Fruit fly (Drosophila melanogaster): ENCODE data around the gene CG7565.

Gene CG7565

DNA sequence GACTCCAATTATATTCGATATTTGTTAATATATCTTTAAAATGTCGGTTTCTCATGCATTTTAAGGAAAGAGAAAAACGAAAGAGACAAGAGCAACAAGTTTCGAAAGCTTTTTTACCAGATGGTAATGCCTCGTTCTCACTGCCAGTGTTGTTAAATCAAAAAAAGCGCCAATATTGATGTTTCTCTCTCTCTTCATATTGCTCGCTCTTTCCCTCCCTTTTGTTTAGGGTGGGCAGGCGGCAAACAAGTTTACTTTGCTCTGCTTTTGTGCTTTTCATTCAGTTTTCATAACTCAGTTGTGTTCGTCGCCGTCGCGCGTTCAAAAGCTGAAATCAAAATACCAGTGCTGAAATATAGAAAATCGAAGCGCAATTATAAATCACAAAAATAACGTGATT is 9.8 kb downstream of the CG7565 start:
- peak; percentile 2 for TF ChIP-seq CG15710 (tag; optimal IDR thresholded peaks at IDR 0.05)
- TF ChIP-seq CG9948 (tag; optimal IDR thresholded peaks at IDR 0.05), result no peak
- peak; percentile 49; the same call in 1 of the 3 replicates for TF ChIP-seq CG4496 (GFP tag; IDR thresholded peaks at IDR 0.05)
- TF ChIP-seq D1 (tag; optimal IDR thresholded peaks at IDR 0.05), result no peak
- TF ChIP-seq CG8301 (tag; optimal IDR thresholded peaks at IDR 0.05), result peak; percentile 11
- no peak for TF ChIP-seq rn (GFP tag; IDR thresholded peaks at IDR 0.05)
- peak; percentile 49 for TF ChIP-seq CG8159 (tag; optimal IDR thresholded peaks at IDR 0.05)
- peak; percentile 75 for TF ChIP-seq Pif1A (GFP tag; optimal IDR thresholded peaks at IDR 0.05)
- peak; percentile 72 for TF ChIP-seq CG12605 (GFP tag; IDR thresholded peaks at IDR 0.05)
- TF ChIP-seq fd96Ca (GFP tag; IDR thresholded peaks at IDR 0.05), result no peak
- no peak for TF ChIP-seq gl (tag; optimal IDR thresholded peaks at IDR 0.05)
- TF ChIP-seq CG34367 (tag; optimal IDR thresholded peaks at IDR 0.05), result peak; percentile 14
- no peak for TF ChIP-seq CG13204 (GFP tag; optimal IDR thresholded peaks at IDR 0.05)
- TF ChIP-seq Pif1B (GFP tag; optimal IDR thresholded peaks at IDR 0.05), result peak; percentile 66
- peak; percentile 59 for TF ChIP-seq Snoo (tag; optimal IDR thresholded peaks at IDR 0.05)
- TF ChIP-seq Ets98B (GFP tag; IDR thresholded peaks at IDR 0.05), result peak; percentile 74; the same call in 1 of the 2 replicates
- peak; percentile 21; the same call in 1 of the 2 replicates for TF ChIP-seq CG32121 (GFP tag; IDR thresholded peaks at IDR 0.05)
- no peak for TF ChIP-seq CG17806 (tag; optimal IDR thresholded peaks at IDR 0.05)
- TF ChIP-seq EcR (GFP tag; optimal IDR thresholded peaks at IDR 0.05), result peak; percentile 28
- TF ChIP-seq CG10348 (GFP tag; IDR thresholded peaks at IDR 0.05), result no peak
- no peak for TF ChIP-seq CG14655 (GFP tag; optimal IDR thresholded peaks at IDR 0.05)

DNA sequence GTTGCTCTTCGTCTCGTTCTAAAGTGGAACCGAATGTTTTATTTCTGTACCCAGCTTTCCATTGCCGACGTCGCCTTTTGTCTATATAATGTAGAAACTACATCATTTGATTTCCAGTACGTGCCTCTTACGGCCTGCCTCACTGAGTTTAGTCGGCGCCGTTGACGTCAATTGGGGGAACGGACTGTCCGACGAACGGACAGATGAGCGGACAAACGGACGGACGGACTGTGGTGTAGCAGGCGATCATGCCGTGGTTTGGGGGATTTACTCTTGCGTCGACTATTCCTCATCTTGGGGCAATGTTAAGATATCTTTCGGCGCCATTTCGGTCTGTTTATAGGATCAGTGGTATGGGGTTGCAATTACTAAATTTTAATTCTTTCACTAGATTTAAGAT is 10.8 kb downstream of the CG7565 start:
- no peak for TF ChIP-seq rn (GFP tag; IDR thresholded peaks at IDR 0.05)
- no peak for TF ChIP-seq CG9948 (tag; optimal IDR thresholded peaks at IDR 0.05)
- no peak for TF ChIP-seq CG15710 (tag; optimal IDR thresholded peaks at IDR 0.05)
- no peak for TF ChIP-seq CG14655 (GFP tag; optimal IDR thresholded peaks at IDR 0.05)
- TF ChIP-seq gl (tag; optimal IDR thresholded peaks at IDR 0.05), result no peak
- no peak for TF ChIP-seq CG17806 (tag; optimal IDR thresholded peaks at IDR 0.05)
- TF ChIP-seq Ets98B (GFP tag; IDR thresholded peaks at IDR 0.05), result no peak
- TF ChIP-seq CG4496 (GFP tag; IDR thresholded peaks at IDR 0.05), result no peak

DNA sequence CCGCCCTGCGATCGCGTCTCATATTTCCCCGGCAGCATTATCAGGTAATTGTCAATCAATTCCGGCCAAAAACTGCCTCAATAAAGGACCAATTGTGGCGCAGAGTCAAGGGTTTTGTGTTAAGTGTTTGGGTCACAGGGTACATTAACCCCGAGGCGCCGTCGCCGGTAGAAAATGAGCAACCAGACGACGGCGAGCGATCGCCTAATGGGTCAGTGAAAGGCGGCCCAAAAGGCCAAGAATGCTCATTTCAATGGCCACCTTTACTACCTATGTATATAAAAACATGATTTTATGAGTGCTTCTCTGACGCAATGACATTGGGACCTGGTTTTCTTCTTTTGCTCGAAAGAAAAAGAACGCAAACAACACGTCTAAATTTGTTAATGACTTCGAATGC is 12.0 kb downstream of the CG7565 start:
- no peak for TF ChIP-seq CG4496 (GFP tag; IDR thresholded peaks at IDR 0.05)
- TF ChIP-seq fd96Ca (GFP tag; IDR thresholded peaks at IDR 0.05), result no peak
- no peak for TF ChIP-seq CG9948 (tag; optimal IDR thresholded peaks at IDR 0.05)
- no peak for TF ChIP-seq Pif1B (GFP tag; optimal IDR thresholded peaks at IDR 0.05)
- no peak for TF ChIP-seq D1 (tag; optimal IDR thresholded peaks at IDR 0.05)
- TF ChIP-seq CG32121 (GFP tag; IDR thresholded peaks at IDR 0.05), result no peak

DNA sequence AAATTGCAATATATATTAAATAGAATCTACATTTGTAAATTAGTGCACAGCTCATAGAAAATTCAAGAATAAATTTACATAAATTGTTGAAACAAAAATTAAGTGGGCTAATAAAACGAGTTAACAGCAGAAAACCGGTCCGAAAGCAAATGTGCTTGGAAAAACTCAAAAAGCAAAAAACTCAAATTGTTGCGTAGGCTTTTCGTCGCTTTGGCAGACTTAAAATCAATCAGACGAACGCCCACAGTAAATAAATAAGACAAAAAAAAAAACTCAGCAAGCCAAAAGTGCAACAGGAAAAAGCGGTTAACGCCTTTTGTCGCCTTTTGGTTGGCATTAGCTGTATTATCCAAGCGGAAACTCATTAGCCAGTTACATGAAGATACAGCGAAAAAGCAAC is 13.6 kb downstream of the CG7565 start:
- TF ChIP-seq CG12605 (GFP tag; IDR thresholded peaks at IDR 0.05), result no peak
- TF ChIP-seq Pif1B (GFP tag; optimal IDR thresholded peaks at IDR 0.05), result no peak
- no peak for TF ChIP-seq rn (GFP tag; IDR thresholded peaks at IDR 0.05)
- no peak for TF ChIP-seq CG34367 (tag; optimal IDR thresholded peaks at IDR 0.05)
- TF ChIP-seq CG15710 (tag; optimal IDR thresholded peaks at IDR 0.05), result no peak
- TF ChIP-seq CG14655 (GFP tag; optimal IDR thresholded peaks at IDR 0.05), result no peak
- TF ChIP-seq CG4496 (GFP tag; IDR thresholded peaks at IDR 0.05), result no peak
- no peak for TF ChIP-seq CG17806 (tag; optimal IDR thresholded peaks at IDR 0.05)
- no peak for TF ChIP-seq D1 (tag; optimal IDR thresholded peaks at IDR 0.05)

DNA sequence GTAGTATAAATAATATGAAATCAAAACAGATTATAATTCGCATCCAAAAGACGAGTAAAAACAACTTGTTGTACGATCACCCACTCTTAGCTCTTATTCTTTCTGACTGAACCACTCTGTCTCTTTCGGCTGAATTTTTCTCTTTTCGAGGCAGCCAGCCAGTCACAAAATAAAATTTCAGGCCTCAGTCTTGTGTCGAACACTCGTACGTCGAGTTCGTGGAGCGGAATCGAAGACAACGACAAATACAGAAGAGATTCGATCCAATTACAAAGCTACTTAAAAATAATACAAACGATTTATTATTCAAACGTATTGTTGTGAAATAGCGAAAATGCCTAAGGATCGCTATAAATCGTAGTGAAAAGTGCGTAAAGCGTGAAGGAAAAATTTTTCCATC is 14.4 kb downstream of the CG7565 start:
- no peak for TF ChIP-seq fd96Ca (GFP tag; IDR thresholded peaks at IDR 0.05)
- no peak for TF ChIP-seq gl (tag; optimal IDR thresholded peaks at IDR 0.05)
- TF ChIP-seq CG13204 (GFP tag; optimal IDR thresholded peaks at IDR 0.05), result no peak
- no peak for TF ChIP-seq CG17806 (tag; optimal IDR thresholded peaks at IDR 0.05)
- no peak for TF ChIP-seq rn (GFP tag; IDR thresholded peaks at IDR 0.05)
- peak; percentile 5 for TF ChIP-seq Pif1A (GFP tag; optimal IDR thresholded peaks at IDR 0.05)
- TF ChIP-seq D1 (tag; optimal IDR thresholded peaks at IDR 0.05), result peak; percentile 12
- peak; percentile 51; the same call in 1 of the 2 replicates for TF ChIP-seq Ets98B (GFP tag; IDR thresholded peaks at IDR 0.05)
- TF ChIP-seq CG9948 (tag; optimal IDR thresholded peaks at IDR 0.05), result no peak
- TF ChIP-seq CG8301 (tag; optimal IDR thresholded peaks at IDR 0.05), result peak; percentile 20
- no peak for TF ChIP-seq CG15710 (tag; optimal IDR thresholded peaks at IDR 0.05)
- peak; percentile 40 for TF ChIP-seq CG12605 (GFP tag; IDR thresholded peaks at IDR 0.05)
- peak; percentile 64; the same call in 2 of the 3 replicates for TF ChIP-seq CG4496 (GFP tag; IDR thresholded peaks at IDR 0.05)
- peak; percentile 35 for TF ChIP-seq EcR (GFP tag; optimal IDR thresholded peaks at IDR 0.05)
- TF ChIP-seq CG8159 (tag; optimal IDR thresholded peaks at IDR 0.05), result no peak
- TF ChIP-seq CG14655 (GFP tag; optimal IDR thresholded peaks at IDR 0.05), result no peak
- TF ChIP-seq CG10348 (GFP tag; IDR thresholded peaks at IDR 0.05), result no peak
- TF ChIP-seq CG34367 (tag; optimal IDR thresholded peaks at IDR 0.05), result no peak
- peak; percentile 39 for TF ChIP-seq Pif1B (GFP tag; optimal IDR thresholded peaks at IDR 0.05)
- peak; percentile 12 for TF ChIP-seq Snoo (tag; optimal IDR thresholded peaks at IDR 0.05)
- 0 out of 2 replicates have a peak, but pooled peaks have one; percentile 20 for TF ChIP-seq CG32121 (GFP tag; IDR thresholded peaks at IDR 0.05)

DNA sequence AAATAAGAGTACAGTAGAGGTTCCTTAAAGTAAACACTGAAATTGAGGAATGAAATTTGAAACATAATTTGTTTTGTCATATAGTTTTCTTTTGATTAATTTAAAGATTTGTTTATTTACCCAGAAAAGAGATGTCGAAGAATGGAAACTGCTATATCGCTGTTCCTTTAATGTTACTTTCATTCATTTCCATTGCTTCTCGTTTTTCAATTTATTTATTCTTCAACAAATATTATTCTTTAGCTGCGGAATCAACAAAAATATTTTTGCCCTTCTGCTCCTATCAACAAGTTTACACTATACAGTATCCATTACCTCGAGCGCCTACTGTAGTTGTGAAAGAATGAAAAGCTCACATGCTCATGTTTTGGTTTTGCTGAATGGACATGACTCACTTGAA is 15.4 kb downstream of the CG7565 start:
- peak; percentile 28 for TF ChIP-seq CG17806 (tag; optimal IDR thresholded peaks at IDR 0.05)
- TF ChIP-seq Snoo (tag; optimal IDR thresholded peaks at IDR 0.05), result no peak
- no peak for TF ChIP-seq CG34367 (tag; optimal IDR thresholded peaks at IDR 0.05)
- TF ChIP-seq CG4496 (GFP tag; IDR thresholded peaks at IDR 0.05), result 0 out of 3 replicates have a peak, but pooled peaks have one; percentile 27
- no peak for TF ChIP-seq rn (GFP tag; IDR thresholded peaks at IDR 0.05)
- TF ChIP-seq CG15710 (tag; optimal IDR thresholded peaks at IDR 0.05), result peak; percentile 21
- TF ChIP-seq EcR (GFP tag; optimal IDR thresholded peaks at IDR 0.05), result no peak
- TF ChIP-seq CG13204 (GFP tag; optimal IDR thresholded peaks at IDR 0.05), result no peak
- peak; percentile 41 for TF ChIP-seq CG8159 (tag; optimal IDR thresholded peaks at IDR 0.05)
- TF ChIP-seq CG32121 (GFP tag; IDR thresholded peaks at IDR 0.05), result no peak
- TF ChIP-seq CG8301 (tag; optimal IDR thresholded peaks at IDR 0.05), result peak; percentile 10
- TF ChIP-seq CG9948 (tag; optimal IDR thresholded peaks at IDR 0.05), result peak; percentile 29
- peak; percentile 17 for TF ChIP-seq Pif1B (GFP tag; optimal IDR thresholded peaks at IDR 0.05)
- TF ChIP-seq CG12605 (GFP tag; IDR thresholded peaks at IDR 0.05), result no peak
- no peak for TF ChIP-seq gl (tag; optimal IDR thresholded peaks at IDR 0.05)
- TF ChIP-seq D1 (tag; optimal IDR thresholded peaks at IDR 0.05), result no peak
- peak; percentile 24 for TF ChIP-seq CG14655 (GFP tag; optimal IDR thresholded peaks at IDR 0.05)
- no peak for TF ChIP-seq CG10348 (GFP tag; IDR thresholded peaks at IDR 0.05)
- TF ChIP-seq fd96Ca (GFP tag; IDR thresholded peaks at IDR 0.05), result no peak
- no peak for TF ChIP-seq Ets98B (GFP tag; IDR thresholded peaks at IDR 0.05)
- peak; percentile 16 for TF ChIP-seq Pif1A (GFP tag; optimal IDR thresholded peaks at IDR 0.05)

Measured in whole organism, pupa.